Worm (Caenorhabditis elegans) whole organism, early embryonic: ENCODE measurements around the gene Y60A9.1.

ENCODE experiments used
- ama-1 ChIP-seq: fragments of 150-350 bp; optimal IDR thresholded peaks from 2 replicates; lab custom pipeline; 2014
- ceh-36 ChIP-seq: sonication (generic microtip); optimal IDR thresholded peaks from 2 replicates; lab custom pipeline; 2016; ENCODE audit warnings: missing genetic modification characterization, inconsistent platforms, missing compliant biosample characterization
- tra-4 ChIP-seq: sonication (generic microtip); optimal IDR thresholded peaks from 2 replicates; lab custom pipeline; 2017; ENCODE audit warnings: missing genetic modification characterization, missing compliant biosample characterization

DNA sequence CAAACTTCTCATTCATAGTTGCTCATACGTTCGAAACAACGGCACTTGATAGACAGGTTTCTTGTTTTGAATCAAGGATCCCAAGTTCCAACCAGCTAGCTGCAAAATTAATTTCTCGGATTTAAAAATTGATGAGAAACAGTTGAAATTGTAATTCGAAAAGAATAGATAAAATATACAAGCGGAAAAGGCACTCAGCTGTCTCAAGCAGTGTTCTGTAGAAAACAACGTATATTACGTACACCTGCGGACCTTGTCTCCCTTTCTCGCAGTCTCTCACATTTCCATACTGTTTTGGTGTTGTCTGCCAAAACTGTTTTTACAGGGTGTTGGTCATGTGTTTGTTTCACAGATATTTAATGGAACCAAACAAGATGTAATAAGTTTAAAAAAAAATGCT lies 20.5 kb upstream of the Y60A9.1 start, which contains the start of gene F23D12.10:
- TF ChIP-seq ceh-36 (tag; lab: Kevin White, UChicago), result no peak
- TF ChIP-seq ama-1 (lab: Kevin White, UChicago), result no peak
- TF ChIP-seq tra-4 (tag; lab: Kevin White, UChicago), result no peak
